Worm (Caenorhabditis elegans): ENCODE results near the gene ulp-1.

Gene ulp-1

DNA sequence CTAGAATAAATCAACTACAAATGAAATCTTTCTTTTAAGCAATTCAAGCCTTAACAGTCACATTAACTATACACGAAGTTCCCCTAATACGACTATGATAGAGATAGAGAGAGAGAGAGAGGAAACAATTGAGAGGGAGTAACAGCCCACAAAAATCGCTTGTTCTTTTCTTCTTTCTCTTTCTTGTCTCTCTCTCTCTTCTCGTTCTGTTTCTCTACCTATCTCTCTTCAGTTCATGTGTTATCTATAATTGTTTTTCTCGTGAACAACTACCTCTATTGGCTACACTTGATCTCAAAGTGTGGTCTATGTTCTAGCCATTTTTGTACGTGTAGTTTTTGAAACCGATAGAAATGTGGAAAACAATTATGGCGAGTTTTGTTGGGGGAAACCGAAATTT is 33.0 kb upstream of the ulp-1 start:
- TF ChIP-seq ceh-9 (tag; optimal IDR thresholded peaks at IDR 0.05), result no peak
- peak; percentile 5 for TF ChIP-seq elt-2 (tag; optimal IDR thresholded peaks at IDR 0.05)
- TF ChIP-seq pha-2 (tag; optimal IDR thresholded peaks at IDR 0.05), result no peak
- TF ChIP-seq ceh-18 (tag; optimal IDR thresholded peaks at IDR 0.05), result peak; percentile 20
- TF ChIP-seq ets-4 (tag; optimal IDR thresholded peaks at IDR 0.05), result peak; percentile 34
- no peak for TF ChIP-seq sox-2 (GFP tag; IDR thresholded peaks at IDR 0.05)
- TF ChIP-seq nfya-1 (tag; optimal IDR thresholded peaks at IDR 0.05), result peak; percentile 66

- TF ChIP-seq nfya-1 (tag; optimal IDR thresholded peaks at IDR 0.05) (no peak), elt-2 (tag; optimal IDR thresholded peaks at IDR 0.05) (peak; percentile 47)
Measured at ce11 chrIII:5201267-5201666, 31.7 kb upstream of the ulp-1 start.

ce11 chrIII:5200349-5200748 is 30.8 kb upstream of the ulp-1 start:
- TF ChIP-seq ttx-3 (tag; optimal IDR thresholded peaks at IDR 0.05), result no peak
- TF ChIP-seq pha-4 (tag; optimal IDR thresholded peaks at IDR 0.05), result no peak
- TF ChIP-seq pqm-1 (tag; optimal IDR thresholded peaks at IDR 0.05), result no peak
- TF ChIP-seq pros-1 (tag; optimal IDR thresholded peaks at IDR 0.05), result no peak
- TF ChIP-seq elt-4 (tag; optimal IDR thresholded peaks at IDR 0.05), result no peak
- no peak for TF ChIP-seq madf-2 (tag; optimal IDR thresholded peaks at IDR 0.05)
- no peak for TF ChIP-seq tbx-7 (tag; optimal IDR thresholded peaks at IDR 0.05)
- TF ChIP-seq ceh-24 (tag; optimal IDR thresholded peaks at IDR 0.05), result no peak
- TF ChIP-seq rnt-1 (tag; optimal IDR thresholded peaks at IDR 0.05), result no peak
- TF ChIP-seq lim-6 (tag; optimal IDR thresholded peaks at IDR 0.05), result no peak

DNA sequence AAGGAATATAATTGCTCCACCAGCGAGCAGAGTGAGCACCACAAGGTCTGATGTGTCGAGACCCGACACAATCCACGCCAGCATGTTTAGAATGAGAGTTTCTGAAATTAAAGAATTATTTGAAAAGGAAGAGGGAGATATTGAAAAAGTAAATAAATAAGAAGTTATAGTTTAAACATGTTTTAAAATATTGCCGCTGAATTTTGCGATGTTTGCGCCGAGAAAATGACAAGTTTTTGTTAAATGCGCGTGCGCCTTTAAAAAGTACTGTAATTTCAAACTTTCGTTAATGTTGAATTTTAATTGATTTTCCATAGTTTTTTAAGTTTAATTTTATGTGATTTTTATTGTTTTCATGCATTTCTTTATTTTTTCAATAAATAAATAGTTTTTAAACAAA is 30.0 kb upstream of the ulp-1 start, which contains the start of gene emb-8:
TSS of gene emb-8 (minus strand) at position 101 of the 400 bp plus-strand sequence.
- TF ChIP-seq hlh-13 (GFP tag; optimal IDR thresholded peaks at IDR 0.05) (no peak), ceh-18 (tag; optimal IDR thresholded peaks at IDR 0.05) (no peak), pat-9 (tag; optimal IDR thresholded peaks at IDR 0.05) (no peak), ceh-31 (tag; optimal IDR thresholded peaks at IDR 0.05) (no peak), unc-86 (tag; optimal IDR thresholded peaks at IDR 0.05) (no peak), fax-1 (tag; optimal IDR thresholded peaks at IDR 0.05) (no peak), odd-2 (tag; optimal IDR thresholded peaks at IDR 0.05) (no peak), rnt-1 (tag; optimal IDR thresholded peaks at IDR 0.05) (no peak), ceh-22 (tag; optimal IDR thresholded peaks at IDR 0.05) (no peak), nhr-232 (tag; optimal IDR thresholded peaks at IDR 0.05) (no peak), F13H6.1 (tag; optimal IDR thresholded peaks at IDR 0.05) (no peak), che-1 (tag; optimal IDR thresholded peaks at IDR 0.05) (no peak), gmeb-2 (tag; optimal IDR thresholded peaks at IDR 0.05) (no peak), ceh-14 (tag; optimal IDR thresholded peaks at IDR 0.05) (no peak), ceh-9 (tag; optimal IDR thresholded peaks at IDR 0.05) (no peak), tbx-2 (tag; optimal IDR thresholded peaks at IDR 0.05) (no peak), C38D4.7 (GFP tag; optimal IDR thresholded peaks at IDR 0.05) (no peak)

DNA sequence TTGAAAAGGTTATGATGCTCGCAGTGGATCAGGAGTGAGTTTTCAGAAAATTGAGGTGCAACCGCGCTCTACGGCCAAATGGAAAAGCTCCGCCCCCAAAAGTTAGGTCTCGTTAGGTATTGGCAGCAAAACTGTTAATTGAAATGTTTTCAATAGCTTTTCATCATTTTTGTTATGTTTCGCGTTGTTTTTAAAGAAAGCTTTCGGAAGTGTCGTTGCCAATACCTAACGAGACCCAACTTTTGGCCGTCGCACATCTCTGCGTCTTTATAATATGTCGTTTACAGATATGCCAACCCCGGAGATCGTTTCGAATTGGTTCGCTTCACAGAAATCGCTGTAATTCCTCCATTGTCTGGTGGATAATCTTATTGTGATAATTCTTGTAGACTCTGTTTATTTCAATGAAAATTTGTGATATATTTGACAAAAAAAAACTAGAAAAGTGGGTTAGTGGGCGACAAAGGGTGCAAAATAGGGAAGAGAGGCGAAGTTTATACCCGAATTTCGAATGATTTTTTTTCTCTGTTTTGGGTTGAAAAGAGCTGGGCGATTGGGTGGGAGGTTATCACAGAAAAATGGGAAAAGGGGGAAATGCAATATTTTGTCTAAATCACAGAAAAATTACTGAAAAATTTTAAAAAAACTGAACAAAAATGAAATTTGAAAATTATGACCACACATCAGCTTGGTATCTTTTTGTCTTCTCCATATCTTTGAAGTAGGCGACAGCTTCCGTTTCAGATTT is 26.9 kb upstream of the ulp-1 start:
- TF ChIP-seq lin-11 (tag; optimal IDR thresholded peaks at IDR 0.05), result no peak
- no peak for TF ChIP-seq pha-2 (tag; optimal IDR thresholded peaks at IDR 0.05)
- TF ChIP-seq gmeb-2 (tag; optimal IDR thresholded peaks at IDR 0.05), result no peak
- no peak for TF ChIP-seq elt-2 (tag; optimal IDR thresholded peaks at IDR 0.05)
- TF ChIP-seq hlh-13 (GFP tag; optimal IDR thresholded peaks at IDR 0.05), result no peak
- TF ChIP-seq fax-1 (tag; optimal IDR thresholded peaks at IDR 0.05), result no peak
- no peak for TF ChIP-seq dve-1 (tag; optimal IDR thresholded peaks at IDR 0.05)
- TF ChIP-seq nhr-232 (tag; optimal IDR thresholded peaks at IDR 0.05), result no peak
- no peak for TF ChIP-seq zip-5 (tag; optimal IDR thresholded peaks at IDR 0.05)
- TF ChIP-seq rnt-1 (tag; optimal IDR thresholded peaks at IDR 0.05), result no peak
- TF ChIP-seq fkh-10 (GFP tag; optimal IDR thresholded peaks at IDR 0.05), result no peak
- TF ChIP-seq K09A11.1 (tag; optimal IDR thresholded peaks at IDR 0.05; ENCODE audit: insufficient read depth), result no peak
- no peak for TF ChIP-seq ceh-45 (GFP tag; IDR thresholded peaks at IDR 0.05)
- no peak for TF ChIP-seq ceh-14 (tag; optimal IDR thresholded peaks at IDR 0.05)
- no peak for TF ChIP-seq ceh-9 (tag; optimal IDR thresholded peaks at IDR 0.05)
- no peak for TF ChIP-seq C38D4.7 (GFP tag; optimal IDR thresholded peaks at IDR 0.05)
- no peak for TF ChIP-seq ceh-48 (tag; optimal IDR thresholded peaks at IDR 0.05)
- no peak for TF ChIP-seq hlh-15 (tag; optimal IDR thresholded peaks at IDR 0.05)
- no peak for TF ChIP-seq pax-1 (tag; optimal IDR thresholded peaks at IDR 0.05)

All from whole organism, late embryonic.